Fruit fly (Drosophila melanogaster): ENCODE data around the gene CG4042.

The CG4042 gene

dm6 chr3L:20730323-20731238, 40.7 kb downstream of the CG4042 start, which contains the start of gene CG13252 (continued):
- 0 out of 3 replicates have a peak, but pooled peaks have one; percentile 31 for TF ChIP-seq ci (GFP tag; IDR thresholded peaks at IDR 0.05)
- TF ChIP-seq fd64A (GFP tag; optimal IDR thresholded peaks at IDR 0.05), result peak; percentile 9
- peak in 1 of 2 experiments; percentile 97 for TF ChIP-seq Pdp1 (GFP tag; optimal IDR thresholded peaks at IDR 0.05)
- TF ChIP-seq CG17186 (GFP tag; optimal IDR thresholded peaks at IDR 0.05), result no peak
- TF ChIP-seq CG15514 (GFP tag; optimal IDR thresholded peaks at IDR 0.05), result no peak
- no peak for TF ChIP-seq ken (GFP tag; IDR thresholded peaks at IDR 0.05)
- no peak for TF ChIP-seq E2f1 (GFP tag; IDR thresholded peaks at IDR 0.05)
- TF ChIP-seq nerfin-1 (tag; optimal IDR thresholded peaks at IDR 0.05), result no peak
- TF ChIP-seq wek (GFP tag; optimal IDR thresholded peaks at IDR 0.05), result peak; percentile 60
- no peak for TF ChIP-seq ssp (GFP tag; IDR thresholded peaks at IDR 0.05)
- no peak; the same call in 1 of the 2 replicates for TF ChIP-seq tna (GFP tag; IDR thresholded peaks at IDR 0.05; ENCODE audit: partially characterized antibody)
- TF ChIP-seq CG11560 (tag; IDR thresholded peaks at IDR 0.05), result no peak
- no peak for TF ChIP-seq CG9876 (GFP tag; optimal IDR thresholded peaks at IDR 0.05)
- peak; percentile 85 for TF ChIP-seq Med (GFP tag)
- TF ChIP-seq CG11504 (tag; optimal IDR thresholded peaks at IDR 0.05), result peak; percentile 22
- no peak for TF ChIP-seq CG2202 (tag; optimal IDR thresholded peaks at IDR 0.05)
- TF ChIP-seq CG3726 (GFP tag; IDR thresholded peaks at IDR 0.05), result no peak
- TF ChIP-seq CG9215 (GFP tag; IDR thresholded peaks at IDR 0.05), result no peak
- TF ChIP-seq Doc2 (GFP tag; IDR thresholded peaks at IDR 0.05), result no peak
- TF ChIP-seq h (optimal IDR thresholded peaks at IDR 0.05), result no peak
- peak; percentile 66 for TF ChIP-seq lbe (GFP tag; optimal IDR thresholded peaks at IDR 0.05)
- no peak for TF ChIP-seq emc (GFP tag; optimal IDR thresholded peaks at IDR 0.05)
- no peak for TF ChIP-seq maf-S (GFP tag; optimal IDR thresholded peaks at IDR 0.05)
- peak; percentile 92 for TF ChIP-seq sd (tag; optimal IDR thresholded peaks at IDR 0.05)
- TF ChIP-seq lab (GFP tag; optimal IDR thresholded peaks at IDR 0.05), result peak; percentile 47
- TF ChIP-seq da (GFP tag; optimal IDR thresholded peaks at IDR 0.05), result no peak
- no peak for TF ChIP-seq CG7839 (tag; optimal IDR thresholded peaks at IDR 0.05)
- no peak for TF ChIP-seq CG11723 (GFP tag; optimal IDR thresholded peaks at IDR 0.05)
- no peak for TF ChIP-seq Dip3 (GFP tag; optimal IDR thresholded peaks at IDR 0.05)
- TF ChIP-seq Hmr (GFP tag; optimal IDR thresholded peaks at IDR 0.05), result peak; percentile 27
- no peak for TF ChIP-seq CG6791 (GFP tag; IDR thresholded peaks at IDR 0.05; ENCODE audit: partially characterized antibody)
- no peak for TF ChIP-seq Oli (tag; optimal IDR thresholded peaks at IDR 0.05)
- TF ChIP-seq jumu (GFP tag; optimal IDR thresholded peaks at IDR 0.05), result no peak
- TF ChIP-seq Jarid2 (GFP tag; optimal IDR thresholded peaks at IDR 0.05), result peak; percentile 79
- TF ChIP-seq Tbp (GFP tag; optimal IDR thresholded peaks at IDR 0.05), result no peak
- no peak for TF ChIP-seq Chrac-16 (GFP tag; optimal IDR thresholded peaks at IDR 0.05)
- TF ChIP-seq Sry-β (GFP tag; optimal IDR thresholded peaks at IDR 0.05), result peak; percentile 11
- no peak for TF ChIP-seq Nf-YB (GFP tag; optimal IDR thresholded peaks at IDR 0.05)
- no peak for TF ChIP-seq Sin3A (optimal IDR thresholded peaks at IDR 0.05)
- peak; percentile 35 for TF ChIP-seq CG15601 (tag; optimal IDR thresholded peaks at IDR 0.05)
- TF ChIP-seq Elba2 (GFP tag; optimal IDR thresholded peaks at IDR 0.05), result no peak
- peak; percentile 50; the same call in 1 of the 2 replicates for TF ChIP-seq crol (GFP tag; IDR thresholded peaks at IDR 0.05)
- TF ChIP-seq zf30C (GFP tag; optimal IDR thresholded peaks at IDR 0.05), result no peak
- TF ChIP-seq pros (GFP tag; optimal IDR thresholded peaks at IDR 0.05), result no peak
- TF ChIP-seq trem (tag; optimal IDR thresholded peaks at IDR 0.05), result no peak
- peak; percentile 10 for TF ChIP-seq CrebB (tag; optimal IDR thresholded peaks at IDR 0.05)
- TF ChIP-seq Oaz (GFP tag; IDR thresholded peaks at IDR 0.05), result no peak
- TF ChIP-seq Lhr (GFP tag; optimal IDR thresholded peaks at IDR 0.05), result no peak
- TF ChIP-seq Sox102F (GFP tag; optimal IDR thresholded peaks at IDR 0.05), result peak; percentile 7

Data from whole organism, embryonic.